Worm (Caenorhabditis elegans) whole organism, L4 larva: Measurements from ENCODE around the gene C33D9.6.

Source experiments
- Y105C5A.15 ChIP-seq: fragments of 200-800 bp; sonication (Bioruptor generic); IDR thresholded peaks from 2 replicates; pipeline ENCODE4 v1.3.6; 2022; ENCODE audit warnings: missing genetic modification characterization, missing compliant biosample characterization
- dmd-8 ChIP-seq: fragments of 200-800 bp; sonication (Bioruptor generic); IDR thresholded peaks from 2 replicates; pipeline ENCODE4 v1.3.6; 2022; ENCODE audit warnings: missing genetic modification characterization, missing compliant biosample characterization
- lin-15B ChIP-seq: fragments of 150-350 bp; sonication (generic microtip); optimal IDR thresholded peaks from 3 replicates; lab custom pipeline; 2014; ENCODE audit warnings: missing biosample characterization, missing genetic modification characterization
- nhr-10 ChIP-seq: fragments of 150-350 bp; optimal IDR thresholded peaks from 2 replicates; lab custom pipeline; 2014; ENCODE audit warnings: missing biosample characterization, missing genetic modification characterization
- nhr-102 ChIP-seq: sonication (generic microtip); optimal IDR thresholded peaks from 2 replicates; lab custom pipeline; 2016; ENCODE audit warnings: mild to moderate bottlenecking, missing genetic modification characterization, moderate library complexity, missing compliant biosample characterization
- nhr-11 ChIP-seq: fragments of 150-350 bp; optimal IDR thresholded peaks from 2 replicates; lab custom pipeline; 2014; ENCODE audit warnings: missing biosample characterization, missing genetic modification characterization
- pqm-1 ChIP-seq: sonication (generic microtip); optimal IDR thresholded peaks from 2 replicates; lab custom pipeline; 2017; ENCODE audit warnings: missing biosample characterization, missing genetic modification characterization
- skn-1 ChIP-seq: fragments of 150-350 bp; optimal IDR thresholded peaks from 2 replicates; lab custom pipeline; 2014; ENCODE audit warnings: missing biosample characterization, missing genetic modification characterization
- unc-62 ChIP-seq, 3 experiments: fragments of 150-350 bp in 1 of 3; sonication (generic microtip); optimal IDR thresholded peaks in 2 of 3; peaks in 1 of 3; 1 replicate in 1 of 3; 2 replicates in 2 of 3; lab custom pipeline; 2014 to 2017; ENCODE audit warnings: missing biosample characterization in 3 of 3, missing genetic modification characterization in 3 of 3, missing genetic modification reagents in 3 of 3, missing genotype in 1 of 3

- TF ChIP-seq dmd-8 (GFP tag; lab: Robert Waterston, UW) = no peak
- no peak for TF ChIP-seq nhr-10
- no peak for TF ChIP-seq lin-15B (tag; lab: Kevin White, UChicago)
- no peak for TF ChIP-seq nhr-102 (tag; lab: Kevin White, UChicago)
- no peak for TF ChIP-seq Y105C5A.15 (GFP tag; lab: Robert Waterston, UW)
- TF ChIP-seq skn-1 = no peak
- no peak for TF ChIP-seq nhr-11 (tag; lab: Kevin White, UChicago)
- TF ChIP-seq unc-62 (GFP tag; optimal IDR thresholded peaks at IDR 0.05 in 1 of 2; lab: Kevin White, UChicago) = no peak
- TF ChIP-seq unc-62 (tag; optimal IDR thresholded peaks at IDR 0.05; lab: Kevin White, UChicago) = no peak
- no peak for TF ChIP-seq pqm-1 (tag; lab: Kevin White, UChicago)
Observed at ce11 chrIV:8752492-8752891, 25.5 kb downstream of the C33D9.6 start.
